Fruit fly (Drosophila melanogaster): ENCODE data around the gene MTA1-like.
A peak's percentile ranks its signal among the peaks of the same experiment; 100 is the strongest.

The MTA1-like gene

DNA sequence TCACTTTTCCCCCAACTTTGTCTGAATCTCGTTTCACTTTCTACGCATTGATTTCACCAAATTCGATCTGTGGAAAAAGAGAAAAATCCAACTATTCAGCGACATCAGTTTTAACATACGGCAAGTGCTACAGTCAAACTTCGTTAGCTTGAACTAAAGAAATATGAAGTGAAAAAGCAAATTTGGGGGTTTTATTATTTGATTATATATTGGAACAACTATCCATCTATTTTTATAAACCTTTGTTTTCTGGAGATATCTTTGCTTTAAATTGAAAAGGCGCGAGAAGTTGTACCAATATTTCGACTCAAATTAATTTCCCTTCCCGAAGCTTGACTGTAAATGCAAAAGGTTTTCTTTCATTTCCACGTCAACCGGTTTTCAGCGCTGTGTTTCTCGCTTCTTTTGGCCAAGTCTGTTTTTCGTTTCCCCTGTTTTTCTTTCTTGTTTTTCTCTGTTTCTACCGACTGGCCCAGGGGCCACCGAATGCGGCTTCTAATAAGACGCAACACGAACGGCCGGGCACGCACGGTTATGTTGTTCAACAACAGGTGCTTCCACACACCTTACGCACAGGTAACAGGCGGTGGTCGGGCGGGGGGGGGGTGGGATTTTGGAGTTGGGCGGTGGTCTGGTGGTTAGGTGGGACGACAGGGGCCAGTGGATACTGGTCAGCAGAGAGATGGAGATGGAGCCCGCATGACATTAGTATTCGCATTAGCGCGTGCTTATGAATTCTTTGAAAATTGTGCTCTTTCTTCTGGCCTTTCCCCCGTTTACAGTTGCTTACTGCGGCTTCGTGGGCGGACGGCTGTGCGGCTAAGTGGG, 34.6 kb upstream of the MTA1-like start (continued):
- TF ChIP-seq CG18476 (GFP tag; optimal IDR thresholded peaks at IDR 0.05) (peak; percentile 24), Atf-2 (GFP tag; optimal IDR thresholded peaks at IDR 0.05) (peak; percentile 17), CG10366 (GFP tag; IDR thresholded peaks at IDR 0.05) (peak; percentile 14; the same call in 1 of the 2 replicates), fru (optimal IDR thresholded peaks at IDR 0.05) (no peak), salm (tag; optimal IDR thresholded peaks at IDR 0.05) (peak; percentile 71), Meics (GFP tag; optimal IDR thresholded peaks at IDR 0.05) (peak; percentile 20), ham (GFP tag; IDR thresholded peaks at IDR 0.05) (no peak), dmrt11E (tag; optimal IDR thresholded peaks at IDR 0.05) (peak; percentile 75), CG15514 (GFP tag; optimal IDR thresholded peaks at IDR 0.05) (no peak), rib (GFP tag; IDR thresholded peaks at IDR 0.05) (no peak), slp2 (GFP tag; optimal IDR thresholded peaks at IDR 0.05) (peak; percentile 31), Ptx1 (GFP tag; IDR thresholded peaks at IDR 0.05) (peak; percentile 50), CG13775 (GFP tag; optimal IDR thresholded peaks at IDR 0.05) (peak; percentile 13), eyg (GFP tag; optimal IDR thresholded peaks at IDR 0.05) (no peak), CG18619 (GFP tag; optimal IDR thresholded peaks at IDR 0.05) (no peak), CG9817 (tag; optimal IDR thresholded peaks at IDR 0.05) (no peak), Myb (GFP tag; optimal IDR thresholded peaks at IDR 0.05) (no peak), CG14710 (tag; optimal IDR thresholded peaks at IDR 0.05) (peak; percentile 71), row (GFP tag; IDR thresholded peaks at IDR 0.05) (peak; percentile 79), CG11398 (GFP tag; optimal IDR thresholded peaks at IDR 0.05) (peak; percentile 33), CG9876 (GFP tag; optimal IDR thresholded peaks at IDR 0.05) (no peak), CG31441 (GFP tag; IDR thresholded peaks at IDR 0.05) (peak; percentile 83), CG3281 (GFP tag; optimal IDR thresholded peaks at IDR 0.05) (peak; percentile 3), CG10209 (GFP tag; optimal IDR thresholded peaks at IDR 0.05) (peak; percentile 50), CG9797 (GFP tag; optimal IDR thresholded peaks at IDR 0.05) (no peak), CG12942 (GFP tag; optimal IDR thresholded peaks at IDR 0.05) (peak; percentile 9), CG13296 (GFP tag; optimal IDR thresholded peaks at IDR 0.05) (no peak), kay (GFP tag; optimal IDR thresholded peaks at IDR 0.05) (no peak), Gug (GFP tag; IDR thresholded peaks at IDR 0.05) (peak; percentile 10; the same call in 1 of the 4 replicates), pros (GFP tag; optimal IDR thresholded peaks at IDR 0.05) (peak; percentile 58), CG8290 (GFP tag; optimal IDR thresholded peaks at IDR 0.05) (peak; percentile 35), CG8290 (tag; optimal IDR thresholded peaks at IDR 0.05) (no peak), Aef1 (GFP tag; IDR thresholded peaks at IDR 0.05) (no peak), sens-2 (GFP tag; IDR thresholded peaks at IDR 0.05) (0 out of 2 replicates have a peak, but pooled peaks have one; percentile 7), Rx (GFP tag; IDR thresholded peaks at IDR 0.05) (no peak), Ravus (GFP tag; IDR thresholded peaks at IDR 0.05) (no peak), Xbp1 (GFP tag; optimal IDR thresholded peaks at IDR 0.05) (peak; percentile 70), insv (GFP tag; optimal IDR thresholded peaks at IDR 0.05) (peak in 1 of 2 experiments; percentile 72), CG13424 (tag; optimal IDR thresholded peaks at IDR 0.05) (peak; percentile 73), twi (tag; optimal IDR thresholded peaks at IDR 0.05) (peak; percentile 14), CG8478 (optimal IDR thresholded peaks at IDR 0.05) (no peak), ewg (GFP tag; optimal IDR thresholded peaks at IDR 0.05) (peak; percentile 54), dysf (GFP tag; IDR thresholded peaks at IDR 0.05) (peak; percentile 61; the same call in 2 of the 3 replicates), CG30403 (GFP tag; optimal IDR thresholded peaks at IDR 0.05) (peak; percentile 64), Nf-YC (tag; optimal IDR thresholded peaks at IDR 0.05) (no peak), CG12236 (GFP tag; optimal IDR thresholded peaks at IDR 0.05) (peak; percentile 2), NC2β (GFP tag; optimal IDR thresholded peaks at IDR 0.05) (peak; percentile 34), CG4820 (GFP tag; optimal IDR thresholded peaks at IDR 0.05) (peak; percentile 44), prd (optimal IDR thresholded peaks at IDR 0.05) (no peak), prd (GFP tag; IDR thresholded peaks at IDR 0.05) (peak; percentile 50; the same call in 2 of the 3 replicates), Blimp-1 (GFP tag; optimal IDR thresholded peaks at IDR 0.05) (peak; percentile 92)
